Worm (Caenorhabditis elegans): ENCODE measurements around the gene Y105C5B.17.

- TF ChIP-seq jun-1 (tag; optimal IDR thresholded peaks at IDR 0.05) (no peak), nhr-10 (tag; optimal IDR thresholded peaks at IDR 0.05) (no peak), Y5F2A.4 (GFP tag; optimal IDR thresholded peaks at IDR 0.05) (no peak), lim-7 (GFP tag; IDR thresholded peaks at IDR 0.05) (no peak), nhr-42 (GFP tag; IDR thresholded peaks at IDR 0.05) (no peak), nhr-237 (tag; optimal IDR thresholded peaks at IDR 0.05) (no peak)
Measured at ce11 chrIV:15929831-15930230, 33.1 kb upstream of the Y105C5B.17 start.

Data from whole organism, L4 larva.